Fruit fly (Drosophila melanogaster) whole organism, embryonic: Measurements from ENCODE around the gene H15.

Experiments used
- Aef1 ChIP-seq: fragments of 200-800 bp; sonication (Bioruptor generic); IDR thresholded peaks from 3 replicates; pipeline ENCODE4 v1.3.6; 2022; ENCODE audit warnings: missing biosample characterization, missing genetic modification characterization
- Atf-2 ChIP-seq: fragments of 200-800 bp; sonication (Bioruptor generic); optimal IDR thresholded peaks from 2 replicates; lab custom pipeline; 2016; ENCODE audit warnings: missing biosample characterization, missing genetic modification characterization
- Atf6 ChIP-seq: fragments of 200-800 bp; sonication (Bioruptor generic); IDR thresholded peaks from 2 replicates; pipeline ENCODE4 v1.3.6; 2022; ENCODE audit warnings: missing biosample characterization, missing genetic modification characterization
- B-H1 ChIP-seq: fragments of 200-800 bp; sonication (Bioruptor generic); IDR thresholded peaks from 3 replicates; pipeline ENCODE4 v1.3.6; 2022; ENCODE audit warnings: missing biosample characterization, missing genetic modification characterization
- Bgb ChIP-seq: fragments of 200-800 bp; sonication (Bioruptor generic); IDR thresholded peaks from 2 replicates; pipeline ENCODE4 v1.3.6; 2022; ENCODE audit warnings: missing biosample characterization, missing genetic modification characterization; ENCODE audit not compliant: partially characterized antibody
- Blimp-1 ChIP-seq: fragments of 200-800 bp; sonication (Bioruptor generic); optimal IDR thresholded peaks from 3 replicates; lab custom pipeline; 2018; ENCODE audit warnings: missing biosample characterization, missing genetic modification characterization, mild to moderate bottlenecking, moderate library complexity, missing genetic modification reagents
- Bteb2 ChIP-seq: fragments of 200-800 bp; sonication (Bioruptor generic); optimal IDR thresholded peaks from 2 replicates; lab custom pipeline; 2016; ENCODE audit warnings: missing biosample characterization, missing genetic modification characterization
- CG10431 ChIP-seq: fragments of 200-800 bp; sonication (Bioruptor generic); optimal IDR thresholded peaks from 3 replicates; lab custom pipeline; 2018; ENCODE audit warnings: missing biosample characterization, mild to moderate bottlenecking, missing genetic modification characterization
- CG11723 ChIP-seq: fragments of 200-800 bp; sonication (Bioruptor generic); optimal IDR thresholded peaks from 2 replicates; lab custom pipeline; 2017; ENCODE audit warnings: missing biosample characterization, mild to moderate bottlenecking, missing genetic modification characterization
- CG1233 ChIP-seq: fragments of 200-800 bp; sonication (Bioruptor generic); optimal IDR thresholded peaks from 4 replicates; lab custom pipeline; 2018; ENCODE audit warnings: missing biosample characterization, mild to moderate bottlenecking, missing genetic modification characterization
- CG14710 ChIP-seq: fragments of 200-800 bp; sonication (Bioruptor generic); optimal IDR thresholded peaks from 3 replicates; lab custom pipeline; 2019; ENCODE audit warnings: missing biosample characterization, mild to moderate bottlenecking, missing genetic modification characterization, moderate library complexity
- CG1603 ChIP-seq: fragments of 200-800 bp; sonication (Bioruptor generic); optimal IDR thresholded peaks from 2 replicates; lab custom pipeline; 2019; ENCODE audit warnings: missing biosample characterization, mild to moderate bottlenecking, missing genetic modification characterization, moderate library complexity
- CG16779 ChIP-seq: fragments of 200-800 bp; sonication (Bioruptor generic); IDR thresholded peaks from 2 replicates; pipeline ENCODE4 v1.3.6; 2022; ENCODE audit warnings: missing biosample characterization, missing genetic modification characterization
- CG2202 ChIP-seq: fragments of 200-800 bp; sonication (Bioruptor generic); optimal IDR thresholded peaks from 2 replicates; lab custom pipeline; 2018; ENCODE audit warnings: missing biosample characterization, mild to moderate bottlenecking, missing genetic modification characterization
- CG2889 ChIP-seq: fragments of 200-800 bp; sonication (Bioruptor generic); IDR thresholded peaks from 3 replicates; pipeline ENCODE4 v1.3.6; 2022; ENCODE audit warnings: missing biosample characterization, missing genetic modification characterization
- CG30403 ChIP-seq: fragments of 200-800 bp; sonication (Bioruptor generic); optimal IDR thresholded peaks from 3 replicates; lab custom pipeline; 2016; ENCODE audit warnings: missing biosample characterization, missing genetic modification characterization
- CG32532 ChIP-seq: fragments of 200-800 bp; sonication (Bioruptor generic); IDR thresholded peaks from 2 replicates; pipeline ENCODE4 v1.3.6; 2022; ENCODE audit warnings: missing biosample characterization, missing genetic modification characterization
- CG3838 ChIP-seq: fragments of 200-800 bp; sonication (Bioruptor generic); optimal IDR thresholded peaks from 3 replicates; lab custom pipeline; 2016; ENCODE audit warnings: missing biosample characterization, missing genetic modification characterization
- CG4360 ChIP-seq: fragments of 200-800 bp; sonication (Bioruptor generic); IDR thresholded peaks from 2 replicates; pipeline ENCODE4 v1.3.6; 2022; ENCODE audit warnings: missing biosample characterization, missing genetic modification characterization
- CG7271 ChIP-seq: fragments of 200-800 bp; sonication (Bioruptor generic); optimal IDR thresholded peaks from 2 replicates; lab custom pipeline; 2018; ENCODE audit warnings: missing biosample characterization, mild to moderate bottlenecking, missing genetic modification characterization, moderate library complexity
- CG7556 ChIP-seq: fragments of 200-800 bp; sonication (Bioruptor generic); optimal IDR thresholded peaks from 2 replicates; lab custom pipeline; 2017; ENCODE audit warnings: missing biosample characterization, mild to moderate bottlenecking, missing genetic modification characterization
- CG7839 ChIP-seq: fragments of 200-800 bp; sonication (Bioruptor generic); optimal IDR thresholded peaks from 3 replicates; lab custom pipeline; 2018; ENCODE audit warnings: missing biosample characterization, mild to moderate bottlenecking, missing genetic modification characterization, moderate library complexity
- CG8089 ChIP-seq: fragments of 200-800 bp; sonication (Bioruptor generic); optimal IDR thresholded peaks from 3 replicates; lab custom pipeline; 2016; ENCODE audit warnings: missing biosample characterization, missing genetic modification characterization
- CG9727 ChIP-seq: fragments of 200-800 bp; sonication (Bioruptor generic); optimal IDR thresholded peaks from 3 replicates; lab custom pipeline; 2017; ENCODE audit warnings: missing biosample characterization, mild to moderate bottlenecking, missing genetic modification characterization
- CHES-1-like ChIP-seq: fragments of 200-800 bp; sonication (Bioruptor generic); optimal IDR thresholded peaks from 2 replicates; lab custom pipeline; 2016; ENCODE audit warnings: missing biosample characterization, missing genetic modification characterization
- Dbx ChIP-seq: fragments of 200-800 bp; sonication (Bioruptor generic); IDR thresholded peaks from 3 replicates; pipeline ENCODE4 v1.3.6; 2022; ENCODE audit warnings: missing biosample characterization, missing genetic modification characterization
- Deaf1 ChIP-seq: fragments of 200-800 bp; optimal IDR thresholded peaks from 3 replicates; lab custom pipeline; 2019; ENCODE audit warnings: missing biosample characterization, mild to moderate bottlenecking, missing genetic modification characterization, moderate library complexity
- Ets65A ChIP-seq: fragments of 200-800 bp; sonication (Bioruptor generic); peaks from one replicate; lab custom pipeline; 2016; ENCODE audit warnings: missing biosample characterization, missing genetic modification characterization
- MBD-R2 ChIP-seq: fragments of 200-800 bp; sonication (Bioruptor generic); IDR thresholded peaks from 2 replicates; pipeline ENCODE4 v1.3.6; 2022; ENCODE audit warnings: missing biosample characterization, missing genetic modification characterization
- Max ChIP-seq: fragments of 200-800 bp; sonication (Bioruptor generic); optimal IDR thresholded peaks from 2 replicates; lab custom pipeline; 2016; ENCODE audit warnings: missing biosample characterization, mild to moderate bottlenecking, missing genetic modification characterization
- Nf-YA ChIP-seq: fragments of 200-800 bp; sonication (Bioruptor generic); IDR thresholded peaks from 2 replicates; pipeline ENCODE4 v1.3.6; 2022; ENCODE audit warnings: missing biosample characterization, missing genetic modification characterization
- Side ChIP-seq: fragments of 200-800 bp; sonication (Bioruptor generic); optimal IDR thresholded peaks from 2 replicates; lab custom pipeline; 2016; ENCODE audit warnings: missing biosample characterization, missing genetic modification characterization
- Sry-β ChIP-seq: fragments of 200-800 bp; sonication (Bioruptor generic); optimal IDR thresholded peaks from 2 replicates; lab custom pipeline; 2018; ENCODE audit warnings: missing biosample characterization, mild to moderate bottlenecking, missing genetic modification characterization, moderate library complexity
- Ssrp ChIP-seq: fragments of 200-800 bp; sonication (Bioruptor generic); optimal IDR thresholded peaks from 2 replicates; lab custom pipeline; 2018; ENCODE audit warnings: missing biosample characterization, mild to moderate bottlenecking, missing genetic modification characterization, moderate library complexity
- Usf ChIP-seq: fragments of 200-800 bp; sonication (Bioruptor generic); optimal IDR thresholded peaks from 2 replicates; lab custom pipeline; 2017; ENCODE audit warnings: missing genotype, missing biosample characterization, missing genetic modification characterization
- Vsx1 ChIP-seq: fragments of 200-800 bp; sonication (Bioruptor generic); optimal IDR thresholded peaks from 2 replicates; lab custom pipeline; 2017; ENCODE audit warnings: missing biosample characterization, mild to moderate bottlenecking, missing genetic modification characterization, missing genetic modification reagents
- al ChIP-seq: fragments of 200-800 bp; sonication (Bioruptor generic); IDR thresholded peaks from 2 replicates; pipeline ENCODE4 v1.3.6; 2022; ENCODE audit warnings: missing biosample characterization, missing genetic modification characterization
- chm ChIP-seq: fragments of 200-800 bp; sonication (Bioruptor generic); IDR thresholded peaks from 2 replicates; pipeline ENCODE4 v1.3.6; 2022; ENCODE audit warnings: missing biosample characterization, missing genetic modification characterization
- danr ChIP-seq: fragments of 200-800 bp; sonication (Bioruptor generic); IDR thresholded peaks from 2 replicates; pipeline ENCODE4 v1.3.6; 2022; ENCODE audit warnings: missing biosample characterization, missing genetic modification characterization
- fd64A ChIP-seq: fragments of 200-800 bp; sonication (Bioruptor generic); optimal IDR thresholded peaks from 3 replicates; lab custom pipeline; 2018; ENCODE audit warnings: missing biosample characterization, mild to moderate bottlenecking, missing genetic modification characterization
- jigr1 ChIP-seq: fragments of 200-800 bp; sonication (Bioruptor generic); IDR thresholded peaks from 3 replicates; pipeline ENCODE4 v1.3.6; 2022; ENCODE audit warnings: missing biosample characterization, missing genetic modification characterization
- kay ChIP-seq: fragments of 200-800 bp; sonication (Bioruptor generic); optimal IDR thresholded peaks from 2 replicates; lab custom pipeline; 2016; ENCODE audit warnings: missing biosample characterization, missing genetic modification characterization
- maf-S ChIP-seq: fragments of 200-800 bp; sonication (Bioruptor generic); optimal IDR thresholded peaks from 2 replicates; lab custom pipeline; 2016; ENCODE audit warnings: missing biosample characterization, missing genetic modification characterization
- nmo ChIP-seq: fragments of 200-800 bp; sonication (Bioruptor generic); optimal IDR thresholded peaks from 2 replicates; lab custom pipeline; 2018; ENCODE audit warnings: missing biosample characterization, mild to moderate bottlenecking, missing genetic modification characterization, moderate library complexity
- otp ChIP-seq: fragments of 200-800 bp; sonication (Bioruptor generic); IDR thresholded peaks from 3 replicates; pipeline ENCODE4, ENCODE4 v1.3.6; 2022; ENCODE audit warnings: missing biosample characterization, missing genetic modification characterization
- prd ChIP-seq, 3 experiments: fragments of >200 bp in 2 of 3; fragments of 200-800 bp in 1 of 3; sonication (Bioruptor generic) in 1 of 3; optimal IDR thresholded peaks in 2 of 3; IDR thresholded peaks in 1 of 3; 2 replicates in 2 of 3; 3 replicates in 1 of 3; pipeline versions ENCODE4 v1.3.6 to Lab custom; 2017 to 2022; ENCODE audit warnings: missing biosample characterization in 1 of 3, missing genetic modification characterization in 1 of 3
- sd ChIP-seq: fragments of 200-800 bp; sonication (Bioruptor generic); optimal IDR thresholded peaks from 3 replicates; lab custom pipeline; 2018; ENCODE audit warnings: missing biosample characterization, mild to moderate bottlenecking, missing genetic modification characterization, moderate library complexity
- ssp ChIP-seq: fragments of 200-800 bp; sonication (Bioruptor generic); IDR thresholded peaks from 2 replicates; pipeline ENCODE4 v1.3.6; 2022; ENCODE audit warnings: missing biosample characterization, missing genetic modification characterization
- tll ChIP-seq, 2 experiments: fragments of 200-800 bp in 1 of 2; fragments of >200 bp in 1 of 2; sonication (Bioruptor generic) in 1 of 2; optimal IDR thresholded peaks; 2 replicates each; lab custom pipeline; 2017 to 2019; ENCODE audit warnings: missing biosample characterization in 2 of 2, missing genetic modification characterization in 2 of 2, mild to moderate bottlenecking in 1 of 2, moderate library complexity in 1 of 2
- toy ChIP-seq: fragments of 200-800 bp; sonication (Bioruptor generic); IDR thresholded peaks from 2 replicates; pipeline ENCODE4 v1.3.6; 2022; ENCODE audit warnings: missing biosample characterization, missing genetic modification characterization
- unc-4 ChIP-seq: fragments of 200-800 bp; sonication (Bioruptor generic); IDR thresholded peaks from 2 replicates; pipeline ENCODE4 v1.3.6; 2022; ENCODE audit warnings: missing biosample characterization, missing genetic modification characterization; ENCODE audit not compliant: partially characterized antibody
- vvl ChIP-seq: fragments of 200-800 bp; sonication (Bioruptor generic); IDR thresholded peaks from 2 replicates; pipeline ENCODE4 v1.3.6; 2022; ENCODE audit warnings: missing biosample characterization, missing genetic modification characterization

H15 gene

dm6 chr2L:5378829-5379228, 25.3 kb upstream of the H15 start:
- TF ChIP-seq CG3838 (GFP tag; lab: Kevin White, UChicago) = no peak
- TF ChIP-seq CG1603 = no peak
- no peak for TF ChIP-seq CG1233 (GFP tag; lab: Kevin White, UChicago)
- TF ChIP-seq CG2202 = peak; percentile 29
- no peak for TF ChIP-seq maf-S (GFP tag; lab: Kevin White, UChicago)
- no peak for TF ChIP-seq CG7271 (tag; lab: Kevin White, UChicago)
- no peak for TF ChIP-seq Max (GFP tag; lab: Kevin White, UChicago)
- TF ChIP-seq danr (GFP tag; lab: Robert Waterston, UW) = no peak
- TF ChIP-seq al (GFP tag; lab: Robert Waterston, UW) = no peak
- no peak for TF ChIP-seq CG32532 (GFP tag; lab: Robert Waterston, UW)
- no peak for TF ChIP-seq otp (GFP tag; lab: Robert Waterston, UW)
- TF ChIP-seq toy (GFP tag; lab: Robert Waterston, UW) = no peak
- TF ChIP-seq CG9727 (GFP tag; lab: Kevin White, UChicago) = peak; percentile 5
- TF ChIP-seq chm (GFP tag; lab: Robert Waterston, UW) = no peak; the same call in 1 of the 2 replicates
- no peak for TF ChIP-seq Nf-YA (GFP tag; lab: Robert Waterston, UW)
- no peak for TF ChIP-seq vvl
- TF ChIP-seq ssp (GFP tag; lab: Robert Waterston, UW) = no peak
- TF ChIP-seq Ssrp (tag; lab: Kevin White, UChicago) = peak; percentile 24
- TF ChIP-seq Deaf1 (tag; lab: Kevin White, UChicago) = no peak
- no peak for TF ChIP-seq Side
- TF ChIP-seq unc-4 (GFP tag; lab: Robert Waterston, UW) = no peak
- TF ChIP-seq Ets65A (GFP tag; lab: Kevin White, UChicago) = no peak
- TF ChIP-seq MBD-R2 = no peak
- TF ChIP-seq CG2889 = no peak
- peak; percentile 32 for TF ChIP-seq CG14710 (tag; lab: Kevin White, UChicago)
- no peak for TF ChIP-seq jigr1 (GFP tag; lab: Robert Waterston, UW)
- TF ChIP-seq Aef1 (GFP tag; lab: Robert Waterston, UW) = no peak
- TF ChIP-seq Atf6 (GFP tag; lab: Robert Waterston, UW) = no peak
- no peak for TF ChIP-seq CG8089 (GFP tag; lab: Kevin White, UChicago)
- no peak for TF ChIP-seq CG11723 (GFP tag; lab: Kevin White, UChicago)
- no peak for TF ChIP-seq prd (optimal IDR thresholded peaks at IDR 0.05; lab: Kevin White, UChicago)
- TF ChIP-seq prd (GFP tag; IDR thresholded peaks at IDR 0.05; lab: Robert Waterston, UW) = peak; percentile 29; the same call in 1 of the 3 replicates
- TF ChIP-seq Atf-2 (GFP tag; lab: Kevin White, UChicago) = no peak
- no peak for TF ChIP-seq CG16779 (GFP tag; lab: Robert Waterston, UW)
- peak; percentile 55 for TF ChIP-seq Blimp-1
- TF ChIP-seq Usf = no peak
- no peak for TF ChIP-seq Vsx1 (GFP tag; lab: Kevin White, UChicago)
- no peak for TF ChIP-seq Sry-β
- TF ChIP-seq sd (tag; lab: Kevin White, UChicago) = no peak
- TF ChIP-seq Bteb2 (GFP tag; lab: Kevin White, UChicago) = no peak
- TF ChIP-seq CG7556 = no peak
- TF ChIP-seq B-H1 (GFP tag; lab: Robert Waterston, UW) = no peak
- no peak for TF ChIP-seq fd64A
- TF ChIP-seq Bgb (GFP tag; lab: Robert Waterston, UW) = no peak
- TF ChIP-seq kay (GFP tag; lab: Kevin White, UChicago) = no peak
- peak; percentile 36 for TF ChIP-seq nmo
- no peak for TF ChIP-seq CG4360
- TF ChIP-seq CG10431 = no peak
- TF ChIP-seq Dbx (GFP tag; lab: Robert Waterston, UW) = no peak
- TF ChIP-seq CG30403 (GFP tag; lab: Kevin White, UChicago) = peak; percentile 14
- no peak for TF ChIP-seq tll (GFP tag; optimal IDR thresholded peaks at IDR 0.05; lab: Kevin White, UChicago)
- no peak for TF ChIP-seq CHES-1-like (GFP tag; lab: Kevin White, UChicago)
- TF ChIP-seq CG7839 = peak; percentile 22
